Fruit fly (Drosophila melanogaster) whole organism: Measurements from ENCODE around the gene faf.

ENCODE experiments used
- CG8478 ChIP-seq: fragments of >200 bp; optimal IDR thresholded peaks from 2 replicates; lab custom pipeline; 2018; ENCODE audit warnings: inconsistent platforms
- Dll ChIP-seq: fragments of >200 bp; optimal IDR thresholded peaks from 2 replicates; lab custom pipeline; 2017
- EcR ChIP-seq, 2 experiments: fragments of >200 bp; optimal IDR thresholded peaks; 2 replicates each; lab custom pipeline; 2017; ENCODE audit warnings: missing biosample characterization in 2 of 2, missing genetic modification characterization in 2 of 2, missing genetic modification reagents in 2 of 2
- pan ChIP-seq: fragments of >200 bp; optimal IDR thresholded peaks from 2 replicates; lab custom pipeline; 2017
- psq ChIP-seq: fragments of >200 bp; optimal IDR thresholded peaks from 2 replicates; lab custom pipeline; 2017
- usp ChIP-seq: fragments of >200 bp; optimal IDR thresholded peaks from 2 replicates; lab custom pipeline; 2017; ENCODE audit warnings: missing biosample characterization, missing genetic modification characterization, mixed read lengths

DNA sequence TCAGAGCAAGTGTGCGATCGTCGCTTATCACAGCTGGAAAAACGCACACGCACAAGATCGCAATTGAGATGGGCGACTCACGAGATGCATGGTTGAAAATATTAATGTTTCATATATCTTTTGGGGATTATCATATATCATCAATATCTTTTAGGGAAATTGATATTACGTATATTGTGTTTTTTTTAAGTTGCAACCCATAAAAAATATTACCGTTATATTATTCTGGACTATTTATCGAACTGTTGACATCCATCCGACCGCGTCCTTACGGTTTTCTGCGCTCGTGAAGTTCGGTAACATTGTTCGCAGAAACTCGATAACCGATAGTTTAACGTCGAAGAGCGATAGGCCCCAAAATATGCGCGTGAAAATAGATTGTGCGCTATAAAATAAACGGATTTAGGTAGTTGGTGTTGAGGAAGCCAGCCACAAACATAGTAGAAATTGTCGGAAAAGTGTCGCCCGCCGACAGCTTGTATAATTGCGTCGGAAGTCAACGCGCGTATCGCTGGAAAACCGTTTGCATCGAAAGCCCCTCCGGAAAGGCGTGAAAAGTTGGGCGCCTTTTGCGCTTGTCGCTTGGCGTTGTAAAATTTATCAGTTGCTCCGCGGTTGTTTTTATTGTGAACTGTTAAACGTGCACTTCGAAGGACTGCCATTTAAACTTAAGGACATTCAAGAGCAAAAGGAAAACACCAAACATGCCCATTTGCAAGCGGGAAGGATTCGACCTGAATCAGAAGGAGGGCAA is 17.0 kb downstream of the faf start, which contains the start of the genes Mccc1 and Acf:
- TF ChIP-seq usp (GFP tag; lab: Kevin White, UChicago) (no peak), psq (lab: Kevin White, UChicago) (no peak), CG8478 (no peak), pan (no peak), EcR (GFP tag; optimal IDR thresholded peaks at IDR 0.05; lab: Kevin White, UChicago) (no peak), Dll (no peak)
